Worm (Caenorhabditis elegans) whole organism, mixed stage, embryonic: ENCODE measurements around the gene W07G4.5.

Source experiments
- bed-3 ChIP-seq: fragments of 200-800 bp; sonication (Bioruptor generic); optimal IDR thresholded peaks from 3 replicates; lab custom pipeline; 2018; ENCODE audit warnings: mild to moderate bottlenecking, missing genetic modification characterization, moderate library complexity, missing compliant biosample characterization
- elt-3 ChIP-seq: fragments of 150-350 bp; optimal IDR thresholded peaks from 2 replicates; lab custom pipeline; 2014; ENCODE audit warnings: missing biosample characterization, missing genetic modification characterization
- lsy-2 ChIP-seq: fragments of 150-350 bp; optimal IDR thresholded peaks from 2 replicates; lab custom pipeline; 2014; ENCODE audit warnings: missing biosample characterization, missing genetic modification characterization
- mep-1 ChIP-seq: fragments of 150-350 bp; optimal IDR thresholded peaks from 2 replicates; lab custom pipeline; 2017; ENCODE audit warnings: missing biosample characterization, missing genetic modification reagents, missing genetic modification characterization, inconsistent platforms
- nhr-2 ChIP-seq: fragments of 150-350 bp; optimal IDR thresholded peaks from 2 replicates; lab custom pipeline; 2014; ENCODE audit warnings: missing biosample characterization, missing genetic modification characterization
- nhr-237 ChIP-seq: fragments of 150-350 bp; optimal IDR thresholded peaks from 2 replicates; lab custom pipeline; 2014; ENCODE audit warnings: missing biosample characterization, missing genetic modification characterization
- nhr-76 ChIP-seq: sonication (generic microtip); optimal IDR thresholded peaks from 2 replicates; lab custom pipeline; 2017; ENCODE audit warnings: missing biosample characterization, missing genetic modification characterization
- sem-2 ChIP-seq: fragments of 200-800 bp; sonication (Bioruptor generic); optimal IDR thresholded peaks from 2 replicates; lab custom pipeline; 2018; ENCODE audit warnings: mild to moderate bottlenecking, missing genetic modification characterization, missing compliant biosample characterization
- snpc-4 ChIP-seq: fragments of 150-350 bp; optimal IDR thresholded peaks from 2 replicates; lab custom pipeline; 2014; ENCODE audit warnings: missing biosample characterization, missing genetic modification characterization
- sptf-1 ChIP-seq: sonication (generic microtip); optimal IDR thresholded peaks from 2 replicates; lab custom pipeline; 2017; ENCODE audit warnings: mild to moderate bottlenecking, missing genetic modification characterization, moderate library complexity, missing compliant biosample characterization
- tbx-8 ChIP-seq: fragments of 200-800 bp; sonication (Bioruptor generic); optimal IDR thresholded peaks from 2 replicates; lab custom pipeline; 2018; ENCODE audit warnings: mild to moderate bottlenecking, missing genetic modification characterization, moderate library complexity, missing compliant biosample characterization
- unc-39 ChIP-seq: fragments of 150-350 bp; optimal IDR thresholded peaks from 2 replicates; lab custom pipeline; 2014; ENCODE audit warnings: missing biosample characterization, missing genetic modification characterization
- unc-62 ChIP-seq: fragments of 150-350 bp; optimal IDR thresholded peaks from 2 replicates; lab custom pipeline; 2014; ENCODE audit warnings: missing biosample characterization, missing genetic modification reagents, missing genetic modification characterization
- ztf-11 ChIP-seq: fragments of 150-350 bp; optimal IDR thresholded peaks from 2 replicates; lab custom pipeline; 2014; ENCODE audit warnings: missing biosample characterization, missing genetic modification characterization

ce11 chrV:13085917-13086552 is 38.3 kb downstream of the W07G4.5 start:
- TF ChIP-seq nhr-237 (tag; lab: Kevin White, UChicago) (peak; percentile 4), unc-62 (GFP tag; lab: Kevin White, UChicago) (peak; percentile 93), sptf-1 (tag; lab: Kevin White, UChicago) (peak; percentile 33), mep-1 (tag; lab: Kevin White, UChicago) (peak; percentile 52), tbx-8 (no peak), unc-39 (tag; lab: Kevin White, UChicago) (no peak), snpc-4 (tag; lab: Kevin White, UChicago) (no peak), ztf-11 (tag; lab: Kevin White, UChicago) (peak; percentile 12), nhr-76 (no peak), nhr-2 (no peak), elt-3 (no peak), lsy-2 (peak; percentile 30), bed-3 (GFP tag; lab: Kevin White, UChicago) (no peak), sem-2 (GFP tag; lab: Kevin White, UChicago) (no peak)
